Fruit fly (Drosophila melanogaster): ENCODE data around the gene CG11151.

The CG11151 gene

DNA sequence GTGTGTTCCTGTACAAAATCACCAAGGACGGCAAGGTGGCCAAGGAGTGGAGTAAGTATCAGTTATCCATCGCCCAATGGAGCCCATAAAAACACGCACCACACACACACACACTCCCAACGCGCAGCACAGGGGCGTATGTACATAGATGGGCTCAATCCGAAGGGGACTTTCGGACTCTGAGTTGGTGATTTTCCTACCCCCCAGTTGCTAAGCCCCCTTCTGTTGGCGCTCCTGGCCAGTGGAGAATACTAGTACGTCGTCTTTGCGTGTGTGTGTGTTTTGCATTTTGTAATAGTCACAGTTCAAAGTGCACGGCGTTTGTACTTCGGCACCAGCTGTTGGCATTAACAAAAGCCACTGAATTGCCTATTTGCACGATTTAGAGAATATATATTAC is 518 bp downstream of the CG11151 start (continued):
- TF ChIP-seq CG10543 (GFP tag; optimal IDR thresholded peaks at IDR 0.05) (peak; percentile 83), CG10654 (GFP tag; optimal IDR thresholded peaks at IDR 0.05) (peak; percentile 71), CG43689 (GFP tag; IDR thresholded peaks at IDR 0.05) (peak; percentile 36; the same call in 1 of the 2 replicates), Max (GFP tag; optimal IDR thresholded peaks at IDR 0.05) (no peak), HLHmδ (GFP tag; optimal IDR thresholded peaks at IDR 0.05) (peak; percentile 64), CG6654 (GFP tag; optimal IDR thresholded peaks at IDR 0.05) (peak; percentile 11), CG11695 (GFP tag; IDR thresholded peaks at IDR 0.05) (peak; percentile 72; the same call in 1 of the 3 replicates), Fer3 (tag; optimal IDR thresholded peaks at IDR 0.05) (peak; percentile 81), CG10431 (GFP tag; optimal IDR thresholded peaks at IDR 0.05) (no peak), CG9797 (GFP tag; optimal IDR thresholded peaks at IDR 0.05) (no peak), gcm (GFP tag; optimal IDR thresholded peaks at IDR 0.05) (peak; percentile 47), Dip3 (GFP tag; optimal IDR thresholded peaks at IDR 0.05) (peak; percentile 69), Tbp (GFP tag; optimal IDR thresholded peaks at IDR 0.05) (no peak), CG11723 (GFP tag; optimal IDR thresholded peaks at IDR 0.05) (peak; percentile 34), CG30403 (GFP tag; optimal IDR thresholded peaks at IDR 0.05) (peak; percentile 72), nom (GFP tag; optimal IDR thresholded peaks at IDR 0.05) (peak; percentile 97), kni (GFP tag; optimal IDR thresholded peaks at IDR 0.05) (no peak), CG16815 (GFP tag; optimal IDR thresholded peaks at IDR 0.05) (peak; percentile 66), chinmo (GFP tag; IDR thresholded peaks at IDR 0.05; ENCODE audit: partially characterized antibody) (no peak), CG14965 (GFP tag; optimal IDR thresholded peaks at IDR 0.05; ENCODE audit: borderline replicate concordance) (no peak), Mad (GFP tag; optimal IDR thresholded peaks at IDR 0.05) (peak; percentile 82), CG9876 (GFP tag; optimal IDR thresholded peaks at IDR 0.05) (peak; percentile 60), CG9727 (GFP tag; optimal IDR thresholded peaks at IDR 0.05) (peak; percentile 3), so (GFP tag; IDR thresholded peaks at IDR 0.05) (peak; percentile 62; the same call in 1 of the 3 replicates), Hr3 (GFP tag; optimal IDR thresholded peaks at IDR 0.05) (peak; percentile 64), pzg (GFP tag; optimal IDR thresholded peaks at IDR 0.05) (no peak), Doc3 (GFP tag; IDR thresholded peaks at IDR 0.05; ENCODE audit: partially characterized antibody) (no peak), prd (optimal IDR thresholded peaks at IDR 0.05) (no peak), prd (GFP tag; IDR thresholded peaks at IDR 0.05) (peak; percentile 88), CG12219 (GFP tag; optimal IDR thresholded peaks at IDR 0.05) (peak; percentile 80), Dp (GFP tag; optimal IDR thresholded peaks at IDR 0.05) (no peak), GATAe (GFP tag; conservative IDR thresholded peaks at IDR 0.05) (no peak), CG4404 (GFP tag; IDR thresholded peaks at IDR 0.05) (peak; percentile 49), hth (optimal IDR thresholded peaks at IDR 0.05) (no peak), odd (GFP tag; optimal IDR thresholded peaks at IDR 0.05) (peak; percentile 70), seq (GFP tag; IDR thresholded peaks at IDR 0.05) (peak; percentile 70), MESR4 (GFP tag; optimal IDR thresholded peaks at IDR 0.05) (peak; percentile 32), CG11504 (tag; optimal IDR thresholded peaks at IDR 0.05) (peak; percentile 80), pho (GFP tag; optimal IDR thresholded peaks at IDR 0.05) (peak; percentile 48), maf-S (GFP tag; optimal IDR thresholded peaks at IDR 0.05) (peak; percentile 68), H15 (GFP tag; IDR thresholded peaks at IDR 0.05) (peak; percentile 83), HmgZ (tag; optimal IDR thresholded peaks at IDR 0.05) (peak; percentile 76), pb (GFP tag; optimal IDR thresholded peaks at IDR 0.05) (no peak), dimm (GFP tag; IDR thresholded peaks at IDR 0.05) (no peak; the same call in 1 of the 2 replicates), sob (GFP tag; IDR thresholded peaks at IDR 0.05) (peak; percentile 85), z (GFP tag; IDR thresholded peaks at IDR 0.05) (peak; percentile 53; the same call in 1 of the 3 replicates), CG17385 (GFP tag; optimal IDR thresholded peaks at IDR 0.05) (peak; percentile 76), Atf3 (GFP tag; optimal IDR thresholded peaks at IDR 0.05) (peak; percentile 58), CG6791 (GFP tag; IDR thresholded peaks at IDR 0.05; ENCODE audit: partially characterized antibody) (no peak), Meics (GFP tag; optimal IDR thresholded peaks at IDR 0.05) (peak; percentile 86), tll (GFP tag; optimal IDR thresholded peaks at IDR 0.05) (no peak)
